Worm (Caenorhabditis elegans) whole organism, L1 larva: ENCODE measurements around the gene srj-49.
A peak's percentile ranks its signal among the peaks of the same experiment; 100 is the strongest.

Experiments used
- Y116A8C.19 ChIP-seq: sonication (generic microtip); optimal IDR thresholded peaks from 2 replicates; lab custom pipeline; 2016; ENCODE audit warnings: missing compliant biosample characterization, missing genetic modification characterization, borderline replicate concordance
- aha-1 ChIP-seq: fragments of 150-350 bp; optimal IDR thresholded peaks from 2 replicates; lab custom pipeline; 2014; ENCODE audit warnings: missing biosample characterization, missing genetic modification characterization
- aly-2 ChIP-seq: fragments of 150-350 bp; optimal IDR thresholded peaks from 2 replicates; lab custom pipeline; 2014; ENCODE audit warnings: missing biosample characterization, missing genetic modification characterization
- ceh-63 ChIP-seq: fragments of 200-800 bp; sonication (Bioruptor generic); optimal IDR thresholded peaks from 2 replicates; lab custom pipeline; 2018; ENCODE audit warnings: mild to moderate bottlenecking, missing genetic modification characterization, missing compliant biosample characterization
- ceh-82 ChIP-seq, 3 experiments: fragments of 150-350 bp in 1 of 3; sonication (generic microtip) in 2 of 3; optimal IDR thresholded peaks; 2 replicates each; lab custom pipeline; 2014 to 2017; ENCODE audit warnings: missing biosample characterization in 3 of 3, missing genetic modification characterization in 3 of 3
- ceh-90 ChIP-seq: sonication (generic microtip); optimal IDR thresholded peaks from 2 replicates; lab custom pipeline; 2016; ENCODE audit warnings: missing genetic modification characterization, missing compliant biosample characterization
- dpl-1 ChIP-seq, 3 experiments: fragments of 150-350 bp in 2 of 3; sonication (generic microtip) in 1 of 3; optimal IDR thresholded peaks; 2 replicates each; lab custom pipeline; 2014 to 2017; ENCODE audit warnings: missing biosample characterization in 3 of 3, missing genetic modification characterization in 3 of 3, missing genetic modification reagents in 3 of 3
- dsc-1 ChIP-seq: sonication (generic microtip); optimal IDR thresholded peaks from 2 replicates; lab custom pipeline; 2016; ENCODE audit warnings: mild to moderate bottlenecking, missing genetic modification characterization, missing compliant biosample characterization
- efl-1 ChIP-seq, 4 experiments: fragments of 150-350 bp; optimal IDR thresholded peaks in 3 of 4; peaks in 1 of 4; 1 replicate in 1 of 4; 2 replicates in 3 of 4; lab custom pipeline; 2014; ENCODE audit warnings: missing biosample characterization in 2 of 4, missing genetic modification characterization in 2 of 4, missing genetic modification reagents in 2 of 4
- egl-13 ChIP-seq: sonication (generic microtip); optimal IDR thresholded peaks from 2 replicates; lab custom pipeline; 2016; ENCODE audit warnings: missing genotype, missing genetic modification reagents, missing genetic modification characterization, missing compliant biosample characterization
- elt-2 ChIP-seq: sonication (generic microtip); optimal IDR thresholded peaks from 2 replicates; lab custom pipeline; 2016; ENCODE audit warnings: missing genetic modification characterization, mild to moderate bottlenecking, inconsistent platforms, missing compliant biosample characterization, missing genetic modification reagents
- ets-5 ChIP-seq: fragments of 200-800 bp; sonication (Bioruptor generic); IDR thresholded peaks from 2 replicates; pipeline ENCODE4 v1.3.6; 2022; ENCODE audit warnings: missing genetic modification characterization, missing compliant biosample characterization
- fkh-8 ChIP-seq: sonication (generic microtip); optimal IDR thresholded peaks from 2 replicates; lab custom pipeline; 2016; ENCODE audit warnings: mild to moderate bottlenecking, missing genetic modification characterization, missing compliant biosample characterization
- hlh-4 ChIP-seq: sonication (generic microtip); optimal IDR thresholded peaks from 2 replicates; lab custom pipeline; 2016; ENCODE audit warnings: mild to moderate bottlenecking, missing genetic modification characterization, missing compliant biosample characterization
- jun-1 ChIP-seq: fragments of 150-350 bp; optimal IDR thresholded peaks from 2 replicates; lab custom pipeline; 2014; ENCODE audit warnings: missing biosample characterization, missing genetic modification reagents, missing genetic modification characterization
- lin-13 ChIP-seq: fragments of 150-350 bp; optimal IDR thresholded peaks from 2 replicates; lab custom pipeline; 2014; ENCODE audit warnings: missing biosample characterization, missing genetic modification reagents, missing genetic modification characterization
- lsy-2 ChIP-seq, 2 experiments: fragments of 150-350 bp; optimal IDR thresholded peaks; 2 replicates each; lab custom pipeline; 2014; ENCODE audit warnings: missing biosample characterization in 2 of 2, missing genetic modification characterization in 2 of 2
- mab-9 ChIP-seq: fragments of 200-800 bp; sonication (Bioruptor generic); IDR thresholded peaks from 2 replicates; pipeline ENCODE4 v1.3.6; 2022; ENCODE audit warnings: missing genetic modification reagents, missing genetic modification characterization, missing compliant biosample characterization
- mdl-1 ChIP-seq, 2 experiments: fragments of 150-350 bp; optimal IDR thresholded peaks; 2 replicates each; lab custom pipeline; 2014 to 2017; ENCODE audit warnings: missing biosample characterization in 2 of 2, missing genetic modification characterization in 2 of 2, inconsistent platforms in 1 of 2
- nhr-47 ChIP-seq: sonication (generic microtip); optimal IDR thresholded peaks from 2 replicates; lab custom pipeline; 2016; ENCODE audit warnings: mild to moderate bottlenecking, missing genetic modification characterization, moderate library complexity, missing compliant biosample characterization
- nhr-77 ChIP-seq: fragments of 150-350 bp; optimal IDR thresholded peaks from 2 replicates; lab custom pipeline; 2014; ENCODE audit warnings: missing biosample characterization, missing genetic modification characterization
- nhr-85 ChIP-seq: sonication (generic microtip); peaks from one replicate; lab custom pipeline; 2016; ENCODE audit warnings: missing genetic modification characterization, inconsistent platforms, missing compliant biosample characterization
- pag-3 ChIP-seq: sonication (generic microtip); optimal IDR thresholded peaks from 2 replicates; lab custom pipeline; 2017; ENCODE audit warnings: missing genetic modification characterization, mild to moderate bottlenecking, missing compliant biosample characterization, antibody characterized with exemption, borderline replicate concordance; ENCODE audit not compliant: insufficient read depth
- pqm-1 ChIP-seq: sonication (generic microtip); optimal IDR thresholded peaks from 3 replicates; lab custom pipeline; 2017; ENCODE audit warnings: missing biosample characterization, missing genetic modification characterization
- snpc-4 ChIP-seq: fragments of 150-350 bp; optimal IDR thresholded peaks from 2 replicates; lab custom pipeline; 2014; ENCODE audit warnings: missing biosample characterization, missing genetic modification characterization
- snu-23 ChIP-seq: sonication (generic microtip); optimal IDR thresholded peaks from 2 replicates; lab custom pipeline; 2016; ENCODE audit warnings: missing genetic modification characterization, missing compliant biosample characterization
- tbx-2 ChIP-seq: sonication (generic microtip); optimal IDR thresholded peaks from 2 replicates; lab custom pipeline; 2016; ENCODE audit warnings: missing genetic modification characterization, missing compliant biosample characterization
- tlp-1 ChIP-seq: fragments of 150-350 bp; optimal IDR thresholded peaks from 2 replicates; lab custom pipeline; 2014; ENCODE audit warnings: missing biosample characterization, missing genetic modification characterization
- unc-130 ChIP-seq: fragments of 150-350 bp; optimal IDR thresholded peaks from 2 replicates; lab custom pipeline; 2017; ENCODE audit warnings: missing biosample characterization, missing genetic modification characterization, inconsistent platforms
- unc-98 ChIP-seq: fragments of 200-800 bp; sonication (Bioruptor generic); IDR thresholded peaks from 2 replicates; pipeline ENCODE4 v1.3.6; 2022; ENCODE audit warnings: missing genetic modification characterization, missing compliant biosample characterization
- vab-15 ChIP-seq: sonication (generic microtip); optimal IDR thresholded peaks from 2 replicates; lab custom pipeline; 2017; ENCODE audit warnings: missing genotype, mild to moderate bottlenecking, missing genetic modification characterization, missing compliant biosample characterization
- xbp-1 ChIP-seq: sonication (generic microtip); optimal IDR thresholded peaks from 2 replicates; lab custom pipeline; 2016; ENCODE audit warnings: missing genetic modification characterization, missing compliant biosample characterization
- ztf-4 ChIP-seq: fragments of 150-350 bp; optimal IDR thresholded peaks from 2 replicates; lab custom pipeline; 2014; ENCODE audit warnings: missing biosample characterization, missing genetic modification characterization

The srj-49 gene

DNA sequence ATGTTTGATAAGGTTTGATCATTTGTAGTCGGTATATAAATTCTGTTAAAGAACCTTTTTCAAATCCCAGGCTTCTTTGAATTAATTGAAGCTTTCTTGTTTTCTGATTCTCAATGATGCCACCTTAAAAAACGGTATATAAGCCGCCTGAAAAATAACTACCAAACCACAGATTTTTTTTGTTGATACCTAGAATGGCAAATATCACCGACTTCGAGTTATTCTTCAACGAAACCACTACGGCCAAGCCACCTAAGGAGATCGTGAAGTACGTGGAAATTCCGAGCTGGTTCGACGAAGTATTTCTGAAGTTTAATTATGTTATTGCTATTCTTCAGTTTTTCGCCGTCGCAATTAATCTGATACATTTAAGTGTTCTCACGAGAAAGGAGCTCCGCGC is 17.3 kb downstream of the srj-49 start, which contains the start of gene srw-2:
Gene srw-2, plus strand, starts transcription at position 62 of the 400 bp plus-strand sequence.
- TF ChIP-seq pqm-1 (tag; lab: Kevin White, UChicago) = no peak
- TF ChIP-seq ets-5 (GFP tag; lab: Robert Waterston, UW) = no peak
- TF ChIP-seq xbp-1 = no peak
- TF ChIP-seq mdl-1 (tag; optimal IDR thresholded peaks at IDR 0.05; lab: Kevin White, UChicago) = no peak
- TF ChIP-seq jun-1 (tag; lab: Kevin White, UChicago) = no peak
- TF ChIP-seq tbx-2 (tag; lab: Kevin White, UChicago) = no peak
- TF ChIP-seq aha-1 (tag; lab: Kevin White, UChicago) = no peak
- TF ChIP-seq dpl-1 (GFP tag; optimal IDR thresholded peaks at IDR 0.05; lab: Kevin White, UChicago) = no peak
- TF ChIP-seq ztf-4 (tag; lab: Kevin White, UChicago) = no peak
- no peak for TF ChIP-seq hlh-4 (tag; lab: Kevin White, UChicago)
- no peak for TF ChIP-seq dsc-1 (tag; lab: Kevin White, UChicago)
- TF ChIP-seq mab-9 (GFP tag; lab: Robert Waterston, UW) = no peak
- no peak for TF ChIP-seq nhr-47
- no peak for TF ChIP-seq ceh-90 (tag; lab: Kevin White, UChicago)
- TF ChIP-seq Y116A8C.19 (tag; lab: Kevin White, UChicago) = no peak
- no peak for TF ChIP-seq ceh-82 (tag; optimal IDR thresholded peaks at IDR 0.05; lab: Kevin White, UChicago)
- TF ChIP-seq snu-23 (GFP tag; lab: Kevin White, UChicago) = no peak
- no peak for TF ChIP-seq egl-13 (tag; lab: Kevin White, UChicago)

- TF ChIP-seq elt-2 (no peak), dpl-1 (GFP tag; optimal IDR thresholded peaks at IDR 0.05; lab: Kevin White, UChicago) (peak in 2 of 3 experiments; percentile 19 to 20), efl-1 (optimal IDR thresholded peaks at IDR 0.05; lab: Kevin White, UChicago) (peak; percentile 61 to 65), efl-1 (GFP tag; optimal IDR thresholded peaks at IDR 0.05 in 1 of 2; lab: Kevin White, UChicago) (peak in 1 of 2 experiments; percentile 92), fkh-8 (no peak), nhr-77 (no peak), pag-3 (tag; lab: Kevin White, UChicago) (no peak)
These were observed 21.3 kb downstream of the srj-49 start, which contains the start of gene T03D3.5 for ce11 chrV:2826815-2827214. Gene T03D3.5 (minus strand): TSS chrV:2826835.

DNA sequence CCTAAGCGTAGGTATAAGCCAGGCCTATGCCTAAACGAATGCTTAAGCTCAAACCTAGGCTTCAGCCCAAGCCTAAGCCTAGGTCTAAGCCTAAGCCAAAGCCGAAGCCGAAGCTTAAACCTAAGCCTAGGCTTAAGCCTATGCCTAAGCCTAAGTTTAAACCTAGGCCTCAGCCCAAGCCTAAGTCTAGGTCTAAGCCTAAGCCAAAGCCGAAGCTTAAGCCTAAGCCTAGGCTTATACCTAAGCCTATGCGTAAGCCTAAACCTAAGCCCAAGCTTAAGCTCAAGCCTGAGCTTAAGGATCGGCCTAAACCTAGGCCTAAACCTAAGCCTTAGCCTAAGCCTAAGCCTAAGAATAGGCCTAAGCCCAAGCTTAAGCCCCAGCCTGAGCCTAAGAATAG is 22.2 kb downstream of the srj-49 start:
- TF ChIP-seq lsy-2 (tag; optimal IDR thresholded peaks at IDR 0.05; lab: Kevin White, UChicago) = no peak
- TF ChIP-seq aly-2 (tag; lab: Kevin White, UChicago) = no peak
- no peak for TF ChIP-seq ztf-4 (tag; lab: Kevin White, UChicago)
- TF ChIP-seq unc-98 (GFP tag; lab: Robert Waterston, UW) = no peak
- TF ChIP-seq unc-130 = no peak
- no peak for TF ChIP-seq elt-2
- TF ChIP-seq lin-13 = no peak
- TF ChIP-seq vab-15 = no peak
- no peak for TF ChIP-seq fkh-8

DNA sequence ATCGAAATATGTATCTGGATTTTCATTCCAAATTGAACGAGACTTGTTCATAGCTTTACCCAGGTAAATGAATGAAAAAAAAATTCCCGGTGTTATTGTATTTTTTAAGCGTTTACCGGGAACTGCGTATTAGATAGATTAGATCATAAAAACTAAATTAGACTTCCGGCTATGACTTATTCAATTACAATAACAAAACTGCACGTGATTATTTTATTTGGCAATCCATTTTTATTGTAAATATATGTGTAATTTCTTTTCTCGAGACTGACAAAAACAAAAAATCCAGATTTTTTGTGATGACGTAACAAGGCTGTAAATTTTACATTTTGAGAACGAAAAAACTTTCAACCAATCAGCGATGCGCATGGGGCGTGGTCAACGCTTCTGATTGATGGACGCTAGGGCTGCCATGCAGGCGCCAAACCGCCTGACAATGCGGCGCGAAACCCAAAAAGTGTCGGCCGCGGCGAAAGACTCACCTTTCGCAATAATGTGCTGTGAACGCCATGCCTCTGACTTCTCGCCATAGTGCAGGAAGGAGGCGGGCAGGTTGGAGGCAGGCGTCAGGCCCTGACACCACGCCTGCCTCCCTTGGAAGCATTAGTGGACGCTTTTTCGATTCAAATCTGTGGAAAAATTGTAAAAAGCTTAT is 26.4 kb downstream of the srj-49 start, which contains the start of gene srh-36:
Gene srh-36, minus strand, starts transcription at position 51 of the 655 bp plus-strand sequence.
- peak; percentile 29 for TF ChIP-seq snpc-4
- no peak for TF ChIP-seq tlp-1 (tag; lab: Kevin White, UChicago)

DNA sequence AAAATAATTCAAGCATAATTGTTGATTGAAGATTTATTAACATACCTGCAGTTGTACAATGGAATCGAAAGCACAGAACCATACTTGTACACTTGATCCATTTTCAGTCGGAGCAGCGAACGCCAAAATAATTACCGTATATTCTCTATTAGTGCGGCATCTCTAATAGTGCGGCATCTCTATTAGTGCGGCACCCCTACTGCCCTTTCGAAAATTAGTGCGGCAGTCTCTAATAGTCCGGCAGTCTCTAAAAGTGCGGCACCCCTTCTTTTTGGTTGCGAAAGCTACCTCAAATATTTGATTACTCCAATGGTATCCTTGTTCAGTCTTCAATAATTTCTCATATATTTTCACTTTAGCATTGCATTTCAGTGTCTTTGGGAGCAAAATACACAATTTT is 30.0 kb downstream of the srj-49 start, which contains the start of gene srt-34:
Gene srt-34, minus strand, starts transcription at position 101 of the 400 bp plus-strand sequence.
- TF ChIP-seq ceh-63 = no peak
- peak; percentile 12 for TF ChIP-seq nhr-85 (tag; lab: Kevin White, UChicago)
- TF ChIP-seq pqm-1 (tag; lab: Kevin White, UChicago) = no peak
- TF ChIP-seq snpc-4 = no peak
